Fruit fly (Drosophila melanogaster): ENCODE results near the gene AstC-R1.
A peak's percentile ranks its signal among the peaks of the same experiment; 100 is the strongest.

The AstC-R1 gene

DNA sequence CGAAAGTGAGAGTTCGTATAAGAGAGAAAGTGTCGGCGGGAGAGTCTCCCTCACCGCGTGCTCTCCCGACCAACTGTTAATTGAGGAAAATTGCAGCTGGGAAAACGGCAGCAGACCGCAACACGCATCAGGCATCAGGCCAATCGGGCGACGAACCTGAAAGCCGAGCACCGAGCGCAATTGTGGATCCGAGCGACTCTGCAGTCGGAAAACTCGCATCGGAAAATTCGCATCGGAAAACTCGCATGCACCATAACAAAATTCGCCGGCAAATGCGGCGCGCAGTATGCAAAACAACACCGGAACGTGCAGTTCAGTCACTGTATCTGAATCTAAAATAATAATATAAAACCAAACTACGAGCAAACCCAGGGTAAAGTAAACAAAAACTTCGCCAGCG lies at the start of gene AstC-R1:
AstC-R1 (plus strand) TSS at position 301 of the 400 bp plus-strand sequence.
- TF ChIP-seq svp (GFP tag): no peak
- peak; percentile 34; the same call in 1 of the 3 replicates for TF ChIP-seq CG8119 (GFP tag; IDR thresholded peaks at IDR 0.05)

DNA sequence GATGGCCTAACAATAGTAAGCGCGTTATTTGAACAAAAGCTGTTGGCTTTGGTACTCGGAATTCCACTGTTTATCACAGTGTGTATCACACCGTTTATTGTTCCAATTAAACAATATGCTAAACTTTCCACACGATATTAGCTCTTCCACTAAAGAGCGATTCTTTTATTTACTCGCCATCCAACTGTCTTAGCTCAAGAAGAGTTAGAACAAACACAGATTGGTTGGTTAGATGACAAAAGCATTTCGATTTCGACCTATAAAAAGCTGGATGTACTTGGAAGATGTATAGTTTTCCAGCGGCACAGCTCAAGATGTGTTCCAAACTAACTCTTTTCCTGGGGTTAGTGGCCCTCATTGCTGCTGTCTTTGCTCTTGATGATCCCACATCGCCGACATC lies 33.4 kb upstream of the AstC-R1 start, which contains the start of gene CG32198:
CG32198 (plus strand) TSS at position 301 of the 400 bp plus-strand sequence.
- TF ChIP-seq fkh (GFP tag; optimal IDR thresholded peaks at IDR 0.05): peak; percentile 7
- no peak for TF ChIP-seq CG9139 (GFP tag; optimal IDR thresholded peaks at IDR 0.05)

DNA sequence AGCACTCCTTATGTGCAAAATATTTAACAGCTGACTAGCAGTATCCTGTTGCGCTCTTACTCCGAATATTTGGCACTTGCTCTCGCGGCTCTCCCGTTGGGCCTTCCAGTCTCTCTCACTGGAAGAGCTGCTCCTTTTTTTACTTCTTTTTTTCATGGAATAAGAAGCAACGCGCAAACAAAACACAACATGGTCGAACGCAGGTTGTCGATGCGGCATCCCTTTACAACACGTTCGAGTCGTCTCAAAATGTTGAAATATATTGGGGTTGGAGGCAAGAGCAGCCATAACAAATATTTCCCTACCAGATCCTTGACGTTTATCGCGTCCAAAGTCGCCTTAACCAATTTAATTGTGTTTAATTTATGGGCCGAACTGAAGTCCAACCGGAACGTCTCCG lies 20.2 kb upstream of the AstC-R1 start:
- TF ChIP-seq CG15336 (GFP tag; IDR thresholded peaks at IDR 0.05): no peak
- no peak for TF ChIP-seq cyc (GFP tag; optimal IDR thresholded peaks at IDR 0.05)
- no peak for TF ChIP-seq CG7368 (GFP tag; optimal IDR thresholded peaks at IDR 0.05)
- TF ChIP-seq fd59A (GFP tag; optimal IDR thresholded peaks at IDR 0.05): no peak
- no peak for TF ChIP-seq pdm3 (GFP tag; optimal IDR thresholded peaks at IDR 0.05)
- TF ChIP-seq CG10631 (GFP tag; optimal IDR thresholded peaks at IDR 0.05): no peak
- TF ChIP-seq fd85E (GFP tag; optimal IDR thresholded peaks at IDR 0.05): no peak
- no peak for TF ChIP-seq Eip93F (GFP tag; optimal IDR thresholded peaks at IDR 0.05)
- no peak for TF ChIP-seq eg (GFP tag; IDR thresholded peaks at IDR 0.05)
- no peak for TF ChIP-seq lz (GFP tag; optimal IDR thresholded peaks at IDR 0.05)
- no peak for TF ChIP-seq svp (GFP tag)
- TF ChIP-seq Lpt (GFP tag; optimal IDR thresholded peaks at IDR 0.05): no peak
- TF ChIP-seq CG31627 (GFP tag; optimal IDR thresholded peaks at IDR 0.05): no peak

DNA sequence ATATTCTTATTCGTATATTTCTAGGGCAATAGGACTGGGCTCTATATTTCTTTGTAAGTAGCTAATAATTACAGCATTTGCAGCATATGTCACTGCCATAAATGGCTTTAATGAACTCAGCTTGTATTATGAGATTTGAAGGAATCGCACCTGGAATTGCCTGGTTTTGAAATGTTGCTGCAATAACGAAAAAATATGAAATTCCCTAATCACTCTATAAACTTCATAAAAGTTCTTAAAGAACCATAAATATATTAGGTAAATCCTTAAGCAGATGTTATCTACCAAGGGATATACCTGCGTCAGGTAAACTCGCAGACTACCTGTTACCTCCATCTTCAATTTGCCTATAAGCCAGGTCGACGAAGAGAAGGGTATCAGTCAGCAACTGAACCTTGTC lies 28.3 kb downstream of the AstC-R1 start, which contains the start of gene CG7271:
CG7271 (plus strand) TSS at position 373 of the 400 bp plus-strand sequence.
- TF ChIP-seq CG11294 (GFP tag; IDR thresholded peaks at IDR 0.05): no peak
- TF ChIP-seq CG4318 (GFP tag; optimal IDR thresholded peaks at IDR 0.05): no peak
- no peak for TF ChIP-seq CG8119 (GFP tag; IDR thresholded peaks at IDR 0.05)
- no peak for TF ChIP-seq Sox102F (GFP tag; optimal IDR thresholded peaks at IDR 0.05)
- no peak for TF ChIP-seq CG1621 (tag; optimal IDR thresholded peaks at IDR 0.05)
- no peak for TF ChIP-seq OdsH (GFP tag; optimal IDR thresholded peaks at IDR 0.05)
- TF ChIP-seq Lpt (GFP tag; optimal IDR thresholded peaks at IDR 0.05): no peak

DNA sequence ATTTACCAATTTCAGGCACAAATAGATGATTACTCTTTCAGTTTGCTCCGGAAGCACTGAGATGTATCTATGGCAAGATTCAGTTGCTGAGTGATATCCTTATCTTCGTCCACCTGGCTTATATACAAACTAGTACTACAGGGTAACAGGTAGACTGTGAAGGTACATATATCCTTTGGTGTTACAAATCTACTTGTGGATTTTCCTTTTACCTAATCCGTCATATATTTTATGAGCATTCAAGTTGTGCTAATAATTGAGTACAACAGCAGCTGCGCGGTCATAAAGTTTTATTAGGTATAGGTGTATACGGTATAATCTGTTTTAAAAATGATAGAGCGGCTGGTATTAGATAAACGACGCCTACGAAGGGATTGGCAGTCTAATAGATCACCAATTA lies 33.6 kb downstream of the AstC-R1 start, which contains the start of gene term:
term (minus strand) TSS at position 101 of the 400 bp plus-strand sequence.
- no peak for TF ChIP-seq OdsH (GFP tag; optimal IDR thresholded peaks at IDR 0.05)
- TF ChIP-seq CG8632 (GFP tag; optimal IDR thresholded peaks at IDR 0.05): no peak
- TF ChIP-seq CG34406 (GFP tag; optimal IDR thresholded peaks at IDR 0.05): no peak
- TF ChIP-seq CG3919 (GFP tag; optimal IDR thresholded peaks at IDR 0.05): no peak
- TF ChIP-seq Sox15 (GFP tag; optimal IDR thresholded peaks at IDR 0.05): no peak
- TF ChIP-seq Hr4 (GFP tag; optimal IDR thresholded peaks at IDR 0.05): no peak

DNA sequence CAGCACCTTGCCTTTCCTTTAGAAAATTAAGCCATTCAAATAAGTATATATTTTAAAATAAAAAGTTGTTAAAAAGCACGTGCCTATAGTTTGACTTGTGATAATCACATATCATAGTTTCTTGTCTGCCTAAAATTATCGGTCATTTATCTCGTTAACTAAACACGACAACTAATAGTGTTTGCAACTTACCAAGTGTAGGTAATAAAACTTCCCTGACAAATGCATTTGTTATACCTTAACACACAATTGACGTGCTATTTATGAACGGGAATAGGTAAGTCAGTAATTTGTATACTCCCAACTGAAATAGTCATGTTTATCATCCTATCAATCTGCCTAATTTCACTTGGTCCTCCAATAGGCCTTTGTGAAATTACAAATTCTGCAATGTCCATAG lies 43.1 kb downstream of the AstC-R1 start, which contains the start of gene CG18234:
CG18234 (plus strand) TSS at position 301 of the 400 bp plus-strand sequence.
- TF ChIP-seq CG3919 (GFP tag; optimal IDR thresholded peaks at IDR 0.05) (no peak), CG10669 (GFP tag; optimal IDR thresholded peaks at IDR 0.05) (no peak), spab (GFP tag; optimal IDR thresholded peaks at IDR 0.05) (no peak), esn (GFP tag; optimal IDR thresholded peaks at IDR 0.05) (no peak), CG10631 (GFP tag; optimal IDR thresholded peaks at IDR 0.05) (no peak)

DNA sequence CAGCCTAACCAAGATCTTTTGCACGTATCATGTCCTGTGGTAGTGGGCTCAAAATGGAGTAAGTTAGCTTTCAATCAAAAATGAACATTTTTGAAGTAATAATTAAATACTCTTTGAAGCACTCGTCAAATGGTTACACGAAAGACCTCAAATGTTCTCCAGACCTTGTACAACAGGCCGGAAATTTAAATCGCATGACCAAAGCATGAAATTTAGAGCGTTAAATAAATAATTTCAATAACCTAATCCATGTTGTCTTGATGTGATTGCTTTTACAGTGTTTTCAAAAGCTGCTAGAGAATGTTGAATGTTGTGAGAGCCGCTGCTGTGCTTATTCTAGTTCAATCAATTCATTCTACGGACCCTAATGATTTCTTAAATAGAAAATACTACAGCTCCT lies 45.1 kb downstream of the AstC-R1 start, which contains the start of gene CG18233:
CG18233 (plus strand) TSS at position 301 of the 400 bp plus-strand sequence.
- TF ChIP-seq dsx (GFP tag; optimal IDR thresholded peaks at IDR 0.05; ENCODE audit: poor library complexity, severe bottlenecking) (no peak), CG10669 (GFP tag; optimal IDR thresholded peaks at IDR 0.05) (no peak), achi (GFP tag; optimal IDR thresholded peaks at IDR 0.05) (no peak), CG6276 (GFP tag; optimal IDR thresholded peaks at IDR 0.05) (no peak), CG11294 (GFP tag; IDR thresholded peaks at IDR 0.05) (no peak), Gug (GFP tag; IDR thresholded peaks at IDR 0.05) (no peak), vri (GFP tag; optimal IDR thresholded peaks at IDR 0.05) (no peak), eg (GFP tag; IDR thresholded peaks at IDR 0.05) (no peak), CG8119 (GFP tag; IDR thresholded peaks at IDR 0.05) (no peak), cyc (GFP tag; optimal IDR thresholded peaks at IDR 0.05) (no peak), CG32006 (GFP tag; optimal IDR thresholded peaks at IDR 0.05) (no peak), net (GFP tag; optimal IDR thresholded peaks at IDR 0.05) (no peak), dac (GFP tag; optimal IDR thresholded peaks at IDR 0.05) (no peak)

All from whole organism, prepupa.